Worm (Caenorhabditis elegans): ENCODE data around the gene tsp-5.
"Not testable (repeated sequence)": the region's sequence is repeated elsewhere in the genome, so short reads cannot be mapped to it uniquely, and the experiment has no call there.

Gene tsp-5

DNA sequence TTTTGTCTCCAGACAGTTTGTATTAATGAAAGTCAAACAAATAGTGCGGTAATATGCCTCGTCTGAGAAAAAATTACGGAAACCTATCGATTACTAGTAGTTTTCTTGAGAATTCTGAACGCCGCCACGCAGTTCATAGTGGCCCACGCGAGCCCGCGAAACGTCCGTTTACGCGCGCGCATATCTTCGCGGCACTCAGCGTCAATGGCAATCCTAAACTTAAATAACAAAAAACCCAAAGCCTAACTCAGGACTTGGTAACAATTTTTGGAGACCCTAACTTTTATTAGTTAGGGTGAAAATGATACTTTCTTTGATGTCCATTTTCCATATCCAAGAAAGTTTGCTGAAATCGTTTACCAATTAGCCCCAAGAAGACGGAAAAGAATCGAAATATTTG is 9.9 kb upstream of the tsp-5 start:
- TF ChIP-seq pha-4 (tag; optimal IDR thresholded peaks at IDR 0.05): no peak
- no peak for TF ChIP-seq nhr-2 (tag; optimal IDR thresholded peaks at IDR 0.05)
- no peak for TF ChIP-seq ceh-83 (GFP tag; optimal IDR thresholded peaks at IDR 0.05)
- TF ChIP-seq zip-8 (tag; optimal IDR thresholded peaks at IDR 0.05): no peak
- TF ChIP-seq lsy-2 (tag; optimal IDR thresholded peaks at IDR 0.05): no peak
- TF ChIP-seq ham-2 (GFP tag; optimal IDR thresholded peaks at IDR 0.05): no peak

DNA sequence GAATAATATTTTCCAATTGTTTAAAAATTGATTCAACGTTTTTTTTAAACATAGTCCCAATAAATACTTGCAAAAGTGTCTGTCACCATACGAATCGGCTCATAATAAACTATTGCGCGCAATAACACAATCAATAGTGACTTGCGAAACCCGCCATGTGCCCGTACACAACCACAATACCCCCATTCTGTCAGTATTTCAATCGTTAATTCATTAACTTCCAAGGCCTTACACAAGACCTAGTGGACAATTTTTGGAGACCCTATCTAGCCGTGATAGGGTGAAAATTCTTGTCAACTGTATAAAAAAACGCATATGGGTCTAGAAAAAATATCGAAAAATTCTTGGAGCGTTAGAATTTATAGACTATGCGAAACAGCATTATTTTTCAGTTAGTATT is 9.1 kb upstream of the tsp-5 start:
- TF ChIP-seq ces-1 (GFP tag; optimal IDR thresholded peaks at IDR 0.05) (no peak), nhr-28 (tag; optimal IDR thresholded peaks at IDR 0.05) (no peak), blmp-1 (tag; optimal IDR thresholded peaks at IDR 0.05) (no peak), ceh-83 (GFP tag; optimal IDR thresholded peaks at IDR 0.05) (no peak), nhr-76 (tag; optimal IDR thresholded peaks at IDR 0.05) (no peak), nhr-237 (tag; optimal IDR thresholded peaks at IDR 0.05) (no peak), drap-1 (GFP tag; optimal IDR thresholded peaks at IDR 0.05) (no peak), sem-2 (GFP tag; optimal IDR thresholded peaks at IDR 0.05) (no peak), nhr-12 (tag; optimal IDR thresholded peaks at IDR 0.05) (no peak), lin-32 (GFP tag; optimal IDR thresholded peaks at IDR 0.05) (no peak), M03D4.4 (tag; optimal IDR thresholded peaks at IDR 0.05) (no peak), snpc-4 (tag; optimal IDR thresholded peaks at IDR 0.05) (no peak), elt-3 (tag; optimal IDR thresholded peaks at IDR 0.05) (no peak), flh-1 (GFP tag; optimal IDR thresholded peaks at IDR 0.05) (no peak), pha-4 (tag; optimal IDR thresholded peaks at IDR 0.05) (no peak), mls-2 (tag; optimal IDR thresholded peaks at IDR 0.05) (no peak), lin-13 (tag; optimal IDR thresholded peaks at IDR 0.05) (no peak), nhr-2 (tag; optimal IDR thresholded peaks at IDR 0.05) (no peak), elt-1 (tag; optimal IDR thresholded peaks at IDR 0.05; ENCODE audit: borderline replicate concordance, insufficient read depth) (no peak)

DNA sequence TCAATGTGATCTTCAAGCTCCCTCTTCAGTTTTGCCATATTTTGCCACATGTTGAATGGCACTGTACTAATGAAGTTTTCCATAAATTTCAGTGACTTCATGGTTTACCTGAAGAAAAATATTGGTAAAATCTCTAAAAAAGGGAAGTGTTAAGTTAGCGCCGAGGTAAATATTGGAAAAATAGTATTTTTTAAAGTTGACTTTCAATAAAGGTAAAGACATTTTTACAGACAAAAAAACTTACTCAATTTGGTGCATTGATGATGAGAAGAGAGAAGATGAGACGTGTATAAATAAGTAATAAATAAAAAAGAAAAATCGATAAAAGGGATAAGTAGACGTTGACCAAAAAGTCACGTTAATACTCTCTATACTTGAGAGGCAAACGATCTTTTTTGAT is 6.3 kb upstream of the tsp-5 start, which contains the start of gene Y45F10B.9:
TSS of gene Y45F10B.9 (minus strand) at position 101 of the 400 bp plus-strand sequence.
- TF ChIP-seq unc-62 (GFP tag; optimal IDR thresholded peaks at IDR 0.05); mep-1 (tag; optimal IDR thresholded peaks at IDR 0.05); ces-1 (GFP tag; optimal IDR thresholded peaks at IDR 0.05): not testable (repeated sequence)

DNA sequence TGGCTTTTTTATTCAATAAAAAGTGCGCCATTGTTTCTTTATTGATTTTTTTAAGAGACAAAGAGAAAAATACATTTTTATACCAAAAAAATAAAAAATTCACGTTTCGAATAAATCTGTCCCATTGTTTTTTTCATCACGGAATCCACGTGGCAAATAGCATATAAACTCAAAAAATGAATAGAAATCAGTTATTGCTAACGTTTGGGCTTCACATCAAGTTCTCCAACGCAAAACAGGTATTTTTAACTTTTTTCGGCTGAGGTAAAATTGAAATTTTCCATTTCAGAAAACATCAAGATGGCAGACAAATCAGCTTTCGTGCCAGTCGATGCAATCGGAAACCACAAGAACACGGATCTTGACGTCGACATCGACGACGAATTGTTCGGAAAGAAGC is 1.8 kb upstream of the tsp-5 start, which contains the start of gene Y45F10B.3:
TSS of gene Y45F10B.3 (plus strand) at position 301 of the 400 bp plus-strand sequence.
- TF ChIP-seq elt-1 (tag; optimal IDR thresholded peaks at IDR 0.05; ENCODE audit: borderline replicate concordance, insufficient read depth): no peak
- TF ChIP-seq pha-4 (tag; optimal IDR thresholded peaks at IDR 0.05): no peak
- no peak for TF ChIP-seq cnd-1 (tag; optimal IDR thresholded peaks at IDR 0.05)
- TF ChIP-seq ham-2 (GFP tag; optimal IDR thresholded peaks at IDR 0.05): no peak

DNA sequence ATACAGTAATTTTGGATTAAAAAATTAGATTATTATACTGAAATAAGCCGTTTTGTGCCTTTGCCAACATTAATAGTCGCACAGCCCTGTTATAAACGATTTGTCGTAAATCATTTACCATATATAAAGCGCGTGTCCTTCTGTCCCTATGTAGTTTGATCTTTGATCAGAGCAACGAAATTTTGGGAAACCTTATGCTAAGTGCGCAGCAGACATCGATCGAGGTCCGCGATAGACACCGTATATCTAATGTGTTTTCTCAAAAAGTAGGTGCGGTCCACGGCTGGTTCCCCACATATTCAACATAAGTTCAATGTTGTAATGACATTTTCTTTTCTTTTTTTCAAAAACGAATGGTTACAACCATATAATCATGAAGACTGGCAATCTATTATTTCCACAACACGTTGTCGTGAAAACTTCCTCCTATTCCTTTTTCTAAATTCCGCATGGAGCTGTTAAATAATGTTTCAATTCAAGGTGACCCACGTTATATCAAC is 3.0 kb downstream of the tsp-5 start, which contains the start of gene sru-9:
TSS of gene sru-9 (plus strand) at position 450 of the 500 bp plus-strand sequence.
- not testable (repeated sequence) for TF ChIP-seq zip-8 (tag; optimal IDR thresholded peaks at IDR 0.05); nhr-2 (tag; optimal IDR thresholded peaks at IDR 0.05); drap-1 (GFP tag; optimal IDR thresholded peaks at IDR 0.05)

DNA sequence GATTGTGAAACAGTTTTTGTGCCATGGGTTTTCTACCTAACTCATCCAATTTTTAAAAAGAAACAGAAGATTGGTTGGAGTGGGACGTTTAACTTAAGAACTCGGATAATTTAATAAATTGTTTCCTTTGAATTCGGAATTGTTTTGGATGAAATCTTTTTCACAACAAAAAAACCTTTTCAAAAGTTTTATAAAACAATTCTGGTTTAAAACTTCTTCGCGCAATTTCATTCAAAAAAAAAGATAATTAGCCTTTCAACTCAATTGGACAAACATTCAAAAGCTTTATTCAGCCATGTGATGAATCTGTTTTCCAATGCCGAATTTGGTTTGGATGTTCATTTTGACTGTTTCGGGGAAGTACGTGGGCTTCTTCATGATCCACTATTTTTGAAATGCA is 4.4 kb downstream of the tsp-5 start, which contains the start of gene Y45F10B.12:
TSS of gene Y45F10B.12 (plus strand) at position 301 of the 400 bp plus-strand sequence.
- no peak for TF ChIP-seq sem-2 (GFP tag; optimal IDR thresholded peaks at IDR 0.05)
- no peak for TF ChIP-seq nhr-237 (tag; optimal IDR thresholded peaks at IDR 0.05)
- TF ChIP-seq unc-120 (tag; optimal IDR thresholded peaks at IDR 0.05; ENCODE audit: poor library complexity, severe bottlenecking): no peak
- no peak for TF ChIP-seq M03D4.4 (tag; optimal IDR thresholded peaks at IDR 0.05)
- no peak for TF ChIP-seq nhr-2 (tag; optimal IDR thresholded peaks at IDR 0.05)
- TF ChIP-seq lsy-2 (tag; optimal IDR thresholded peaks at IDR 0.05): no peak
- no peak for TF ChIP-seq ceh-39 (tag; optimal IDR thresholded peaks at IDR 0.05)
- no peak for TF ChIP-seq ztf-11 (tag; optimal IDR thresholded peaks at IDR 0.05)
- TF ChIP-seq hlh-1 (tag; optimal IDR thresholded peaks at IDR 0.05): no peak
- TF ChIP-seq sptf-1 (tag; optimal IDR thresholded peaks at IDR 0.05): no peak
- TF ChIP-seq mab-5 (tag; optimal IDR thresholded peaks at IDR 0.05): no peak
- no peak for TF ChIP-seq nhr-76 (tag; optimal IDR thresholded peaks at IDR 0.05)
- no peak for TF ChIP-seq snpc-4 (tag; optimal IDR thresholded peaks at IDR 0.05)
- no peak for TF ChIP-seq flh-1 (GFP tag; optimal IDR thresholded peaks at IDR 0.05)
- no peak for TF ChIP-seq lin-13 (tag; optimal IDR thresholded peaks at IDR 0.05)
- no peak for TF ChIP-seq lin-32 (GFP tag; optimal IDR thresholded peaks at IDR 0.05)
- TF ChIP-seq cnd-1 (tag; optimal IDR thresholded peaks at IDR 0.05): no peak
- TF ChIP-seq tbx-8 (GFP tag; optimal IDR thresholded peaks at IDR 0.05): no peak
- no peak for TF ChIP-seq mls-2 (tag; optimal IDR thresholded peaks at IDR 0.05)
- no peak for TF ChIP-seq pha-4 (tag; optimal IDR thresholded peaks at IDR 0.05)

Measured in whole organism, mixed stage, embryonic.